Worm (Caenorhabditis elegans) whole organism, L4/young adult: ENCODE data around the gene str-115.

Experiments
- W03F9.2 ChIP-seq: fragments of 150-350 bp; optimal IDR thresholded peaks from 2 replicates; lab custom pipeline; 2014; ENCODE audit warnings: missing biosample characterization, missing genetic modification characterization
- dao-5 ChIP-seq: sonication (generic microtip); optimal IDR thresholded peaks from 2 replicates; lab custom pipeline; 2016; ENCODE audit warnings: missing genotype, missing genetic modification characterization, moderate library complexity, missing compliant biosample characterization
- him-1 ChIP-seq: sonication (generic microtip); optimal IDR thresholded peaks from 2 replicates; lab custom pipeline; 2016; ENCODE audit warnings: missing genotype, missing genetic modification reagents, missing genetic modification characterization, missing compliant biosample characterization

DNA sequence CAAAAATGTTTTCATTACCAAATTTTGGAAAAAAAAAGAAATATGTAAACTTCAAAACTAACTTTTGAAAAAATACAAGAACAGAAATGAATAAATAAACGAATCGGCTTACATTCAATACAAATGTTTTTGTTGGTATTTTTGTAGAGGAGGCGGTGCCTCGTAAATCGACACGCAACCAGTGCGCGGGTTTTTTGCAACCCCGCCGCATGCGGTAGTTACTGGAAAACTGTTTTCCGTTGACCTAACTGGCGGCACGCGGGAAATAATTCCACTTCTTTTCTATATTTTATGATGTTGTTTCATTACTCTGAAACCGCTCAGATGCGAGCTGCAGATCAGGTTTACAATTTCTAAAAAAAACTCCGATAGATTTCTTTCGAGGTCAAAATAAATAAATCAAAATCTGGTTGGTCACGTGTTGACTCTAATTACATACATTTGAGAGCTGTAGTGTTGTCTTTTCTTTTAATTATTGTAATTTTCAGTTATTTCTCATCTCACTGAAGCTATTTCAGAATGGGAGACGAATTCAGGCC is 29.6 kb upstream of the str-115 start, which contains the start of the genes dvc-1 and ima-1:
- TF ChIP-seq him-1 (no peak), dao-5 (no peak), W03F9.2 (tag; lab: Kevin White, UChicago) (no peak)
